Worm (Caenorhabditis elegans) whole organism, late embryonic: Measurements from ENCODE around the gene ttll-5.

Experiments used
- K09A11.1 ChIP-seq: sonication (generic microtip); optimal IDR thresholded peaks from 2 replicates; lab custom pipeline; 2017; ENCODE audit warnings: antibody characterized with exemption, mild to moderate bottlenecking, missing genetic modification characterization, missing compliant biosample characterization; ENCODE audit not compliant: insufficient read depth
- dve-1 ChIP-seq: sonication (generic microtip); optimal IDR thresholded peaks from 2 replicates; lab custom pipeline; 2017; ENCODE audit warnings: antibody characterized with exemption, mild to moderate bottlenecking, missing genetic modification characterization, missing compliant biosample characterization
- elt-2 ChIP-seq: sonication (generic microtip); optimal IDR thresholded peaks from 2 replicates; lab custom pipeline; 2016; ENCODE audit warnings: missing genetic modification reagents, missing genetic modification characterization, missing compliant biosample characterization
- fkh-6 ChIP-seq: sonication (generic microtip); optimal IDR thresholded peaks from 2 replicates; lab custom pipeline; 2016; ENCODE audit warnings: missing genetic modification characterization, missing compliant biosample characterization
- npax-4 ChIP-seq: sonication (generic microtip); optimal IDR thresholded peaks from 2 replicates; lab custom pipeline; 2016; ENCODE audit warnings: missing genetic modification characterization, missing compliant biosample characterization
- pha-2 ChIP-seq: sonication (generic microtip); optimal IDR thresholded peaks from 2 replicates; lab custom pipeline; 2017; ENCODE audit warnings: mild to moderate bottlenecking, missing genetic modification characterization, missing compliant biosample characterization
- pha-4 ChIP-seq: fragments of 150-350 bp; optimal IDR thresholded peaks from 2 replicates; lab custom pipeline; 2018; ENCODE audit warnings: missing biosample characterization, missing genetic modification reagents, missing genetic modification characterization

DNA sequence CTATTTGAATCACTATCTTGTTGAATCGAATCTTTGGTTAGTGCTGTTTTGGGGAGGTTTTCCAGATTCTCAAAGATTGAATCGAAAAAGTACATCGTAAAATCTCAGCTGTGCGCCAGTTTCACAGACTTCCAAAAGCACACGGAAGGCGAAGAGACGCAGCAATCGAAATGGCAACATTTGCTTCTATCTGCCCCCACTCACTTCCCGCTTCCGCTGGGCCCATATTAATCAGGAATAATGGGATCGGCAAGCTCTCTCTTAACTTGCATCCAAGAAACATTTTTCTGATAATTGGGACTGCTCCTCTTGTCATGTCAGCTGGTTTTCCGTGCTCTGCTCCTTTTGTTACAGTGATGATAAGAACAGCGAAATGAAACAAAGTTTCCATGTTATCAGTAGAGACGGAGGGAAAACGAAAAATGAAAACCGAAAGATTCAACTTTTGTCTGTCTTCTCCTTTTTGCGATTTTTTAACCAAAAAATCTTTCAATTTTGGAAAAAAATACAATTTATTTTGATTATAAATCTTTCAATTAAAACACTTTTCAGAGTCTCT, 26.7 kb downstream of the ttll-5 start:
- TF ChIP-seq pha-2 (tag; lab: Kevin White, UChicago), result no peak
- no peak for TF ChIP-seq elt-2 (tag; lab: Kevin White, UChicago)
- TF ChIP-seq npax-4 (tag; lab: Kevin White, UChicago), result no peak
- TF ChIP-seq pha-4 (tag; lab: Kevin White, UChicago), result no peak
- TF ChIP-seq K09A11.1 (tag; lab: Kevin White, UChicago), result no peak
- TF ChIP-seq fkh-6 (tag; lab: Kevin White, UChicago), result no peak
- TF ChIP-seq dve-1 (tag; lab: Kevin White, UChicago), result no peak
